Fruit fly (Drosophila melanogaster): ENCODE data around the gene CG13458.

CG13458 gene

DNA sequence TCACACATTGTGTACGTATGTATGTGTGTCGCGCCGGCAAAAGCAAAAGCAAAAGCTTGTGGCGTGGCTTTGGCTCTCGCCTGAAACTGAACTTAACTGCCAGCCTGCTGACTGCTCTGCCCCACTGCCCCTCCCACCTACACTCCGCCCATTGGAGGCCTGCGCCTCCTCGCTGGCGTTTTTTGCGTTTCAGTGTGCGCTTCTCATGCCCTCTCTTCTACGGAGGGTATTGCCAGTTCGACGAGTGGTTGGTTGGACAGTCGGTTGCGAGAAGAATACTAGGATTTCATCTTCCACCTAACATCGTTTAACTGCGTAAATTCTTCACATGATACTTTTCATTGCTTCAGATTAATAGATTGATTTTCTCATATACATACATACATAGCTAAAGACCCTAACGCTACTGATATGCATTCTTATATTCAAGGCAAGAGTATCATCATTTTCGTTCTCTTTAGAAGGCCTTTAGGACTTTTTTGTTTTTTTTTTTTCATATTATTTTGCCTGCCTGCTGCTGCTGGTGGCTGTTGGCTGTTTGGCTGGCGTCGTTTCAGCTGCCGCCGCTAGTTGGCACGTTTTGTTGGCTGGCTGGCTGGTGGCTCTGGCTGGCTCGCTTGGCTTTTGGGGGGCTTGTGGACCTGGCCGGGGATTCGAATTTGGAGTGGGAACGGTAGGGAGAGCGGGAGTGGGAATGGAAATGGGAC lies 8.4 kb upstream of the CG13458 start:
- no peak for TF ChIP-seq zf30C (GFP tag; optimal IDR thresholded peaks at IDR 0.05)
- no peak for TF ChIP-seq schlank (tag; optimal IDR thresholded peaks at IDR 0.05)
- TF ChIP-seq CG6791 (GFP tag; IDR thresholded peaks at IDR 0.05; ENCODE audit: partially characterized antibody): no peak
- no peak for TF ChIP-seq ato (GFP tag; IDR thresholded peaks at IDR 0.05; ENCODE audit: partially characterized antibody)
- no peak for TF ChIP-seq vnd (GFP tag; IDR thresholded peaks at IDR 0.05; ENCODE audit: partially characterized antibody)
- peak; percentile 0 for TF ChIP-seq cato (GFP tag; optimal IDR thresholded peaks at IDR 0.05; ENCODE audit: borderline replicate concordance)
- peak; percentile 44 for TF ChIP-seq chn (GFP tag; optimal IDR thresholded peaks at IDR 0.05)
- peak; percentile 36; the same call in 1 of the 2 replicates for TF ChIP-seq HLH3B (GFP tag; IDR thresholded peaks at IDR 0.05)
- TF ChIP-seq CG4854 (GFP tag; optimal IDR thresholded peaks at IDR 0.05): no peak
- peak; percentile 17 for TF ChIP-seq Sry-δ (GFP tag; optimal IDR thresholded peaks at IDR 0.05)
- peak; percentile 46 for TF ChIP-seq vfl (GFP tag; optimal IDR thresholded peaks at IDR 0.05)
- no peak for TF ChIP-seq C15 (GFP tag; IDR thresholded peaks at IDR 0.05)
- peak; percentile 36 for TF ChIP-seq Vsx1 (GFP tag; optimal IDR thresholded peaks at IDR 0.05)
- TF ChIP-seq Ptx1 (GFP tag; IDR thresholded peaks at IDR 0.05): peak; percentile 79
- TF ChIP-seq shn (GFP tag; optimal IDR thresholded peaks at IDR 0.05): peak; percentile 64
- no peak for TF ChIP-seq sim (GFP tag; IDR thresholded peaks at IDR 0.05)
- TF ChIP-seq Xrp1 (GFP tag; IDR thresholded peaks at IDR 0.05): peak; percentile 48
- TF ChIP-seq H2.0 (GFP tag; IDR thresholded peaks at IDR 0.05): peak; percentile 19; the same call in 1 of the 2 replicates
- TF ChIP-seq Aef1 (GFP tag; IDR thresholded peaks at IDR 0.05): peak; percentile 35
- TF ChIP-seq gro (GFP tag; optimal IDR thresholded peaks at IDR 0.05): peak; percentile 63
- peak; percentile 86 for TF ChIP-seq Drgx (GFP tag; IDR thresholded peaks at IDR 0.05)
- no peak; the same call in 1 of the 2 replicates for TF ChIP-seq vvl (GFP tag; IDR thresholded peaks at IDR 0.05)
- TF ChIP-seq CG1832 (GFP tag; optimal IDR thresholded peaks at IDR 0.05): no peak
- no peak for TF ChIP-seq otp (GFP tag; IDR thresholded peaks at IDR 0.05)
- no peak for TF ChIP-seq pros (GFP tag; optimal IDR thresholded peaks at IDR 0.05)
- no peak for TF ChIP-seq Nf-YC (tag; optimal IDR thresholded peaks at IDR 0.05)
- peak; percentile 3 for TF ChIP-seq salm (tag; optimal IDR thresholded peaks at IDR 0.05)
- TF ChIP-seq Sox100B (GFP tag; optimal IDR thresholded peaks at IDR 0.05): peak; percentile 50
- TF ChIP-seq dmrt11E (tag; optimal IDR thresholded peaks at IDR 0.05): no peak
- no peak for TF ChIP-seq zen2 (GFP tag; IDR thresholded peaks at IDR 0.05; ENCODE audit: partially characterized antibody)
- TF ChIP-seq CG18619 (GFP tag; optimal IDR thresholded peaks at IDR 0.05): peak; percentile 56
- TF ChIP-seq tx (GFP tag; optimal IDR thresholded peaks at IDR 0.05): peak; percentile 6
- TF ChIP-seq chinmo (GFP tag; IDR thresholded peaks at IDR 0.05; ENCODE audit: partially characterized antibody): no peak; the same call in 2 of the 4 replicates
- TF ChIP-seq Dll (GFP tag; IDR thresholded peaks at IDR 0.05; ENCODE audit: partially characterized antibody): 0 out of 4 replicates have a peak, but pooled peaks have one; percentile 3
- TF ChIP-seq Lhr (GFP tag; optimal IDR thresholded peaks at IDR 0.05): no peak
- peak; percentile 48 to 87 for TF ChIP-seq bsh (GFP tag; optimal IDR thresholded peaks at IDR 0.05)
- TF ChIP-seq fru (optimal IDR thresholded peaks at IDR 0.05): no peak
- no peak for TF ChIP-seq hth (optimal IDR thresholded peaks at IDR 0.05)
- TF ChIP-seq CG14965 (GFP tag; optimal IDR thresholded peaks at IDR 0.05; ENCODE audit: borderline replicate concordance): no peak
- TF ChIP-seq YL-1 (GFP tag; optimal IDR thresholded peaks at IDR 0.05): no peak
- TF ChIP-seq CG43689 (GFP tag; IDR thresholded peaks at IDR 0.05): no peak
- TF ChIP-seq gem (tag; optimal IDR thresholded peaks at IDR 0.05): peak; percentile 71
- TF ChIP-seq CG12236 (GFP tag; optimal IDR thresholded peaks at IDR 0.05): peak; percentile 23
- no peak for TF ChIP-seq CG17612 (GFP tag; IDR thresholded peaks at IDR 0.05)
- TF ChIP-seq CG12391 (tag; optimal IDR thresholded peaks at IDR 0.05): peak; percentile 62
- TF ChIP-seq disco-r (GFP tag; optimal IDR thresholded peaks at IDR 0.05): no peak
- TF ChIP-seq CG12071 (GFP tag; optimal IDR thresholded peaks at IDR 0.05): peak; percentile 32
- TF ChIP-seq CG9876 (GFP tag; optimal IDR thresholded peaks at IDR 0.05): no peak
- peak; percentile 51 for TF ChIP-seq Ssrp (tag; optimal IDR thresholded peaks at IDR 0.05)

All from whole organism, embryonic.